Worm (Caenorhabditis elegans) whole organism, young adult: ENCODE data around the gene nex-1.

Source experiments
- B0035.1 ChIP-seq: sonication (generic microtip); optimal IDR thresholded peaks from 2 replicates; lab custom pipeline; 2016; ENCODE audit warnings: missing genetic modification characterization, mild to moderate bottlenecking, missing compliant biosample characterization, missing genotype, missing genetic modification reagents
- F10E7.11 ChIP-seq: sonication (generic microtip); optimal IDR thresholded peaks from 2 replicates; lab custom pipeline; 2017; ENCODE audit warnings: mild to moderate bottlenecking, missing genetic modification characterization, moderate library complexity, missing compliant biosample characterization
- F37B4.10 ChIP-seq: fragments of 200-800 bp; sonication (Bioruptor generic); IDR thresholded peaks from 2 replicates; pipeline ENCODE4 v1.3.6; 2022; ENCODE audit warnings: missing genetic modification characterization, missing compliant biosample characterization
- F49E8.2 ChIP-seq: sonication (generic microtip); optimal IDR thresholded peaks from 3 replicates; lab custom pipeline; 2017; ENCODE audit warnings: missing genetic modification characterization, mild to moderate bottlenecking, missing compliant biosample characterization, antibody characterized with exemption, moderate library complexity; ENCODE audit not compliant: insufficient read depth
- F55B11.4 ChIP-seq: sonication (generic microtip); optimal IDR thresholded peaks from 2 replicates; lab custom pipeline; 2016; ENCODE audit warnings: missing compliant biosample characterization, missing genetic modification characterization, borderline replicate concordance; ENCODE audit not compliant: insufficient read depth
- K11D2.4 ChIP-seq: fragments of 200-800 bp; sonication (Bioruptor generic); IDR thresholded peaks from 2 replicates; pipeline ENCODE4 v1.3.6; 2022; ENCODE audit warnings: missing genetic modification reagents, missing genetic modification characterization, missing compliant biosample characterization
- K12H6.12 ChIP-seq: fragments of 200-800 bp; sonication (Bioruptor generic); optimal IDR thresholded peaks from 2 replicates; lab custom pipeline; 2018; ENCODE audit warnings: mild to moderate bottlenecking, missing genetic modification characterization, missing compliant biosample characterization
- T26A5.8 ChIP-seq: sonication (generic microtip); optimal IDR thresholded peaks from 2 replicates; lab custom pipeline; 2016; ENCODE audit warnings: missing genetic modification characterization, missing compliant biosample characterization
- Y53F4B.3 ChIP-seq: fragments of 200-800 bp; sonication (Bioruptor generic); IDR thresholded peaks from 2 replicates; pipeline ENCODE4 v1.3.6; 2022; ENCODE audit warnings: missing genetic modification reagents, missing genetic modification characterization, missing compliant biosample characterization
- Y53G8AR.9 ChIP-seq: fragments of 200-800 bp; sonication (Bioruptor generic); conservative IDR thresholded peaks from 2 replicates; pipeline ENCODE4 v1.3.6; 2022; ENCODE audit warnings: missing genetic modification reagents, missing genetic modification characterization, missing compliant biosample characterization
- Y56A3A.18 ChIP-seq: fragments of 200-800 bp; sonication (Bioruptor generic); IDR thresholded peaks from 2 replicates; pipeline ENCODE4 v1.3.6; 2022; ENCODE audit warnings: missing genetic modification reagents, missing genetic modification characterization, missing compliant biosample characterization
- atf-7 ChIP-seq: sonication (generic microtip); optimal IDR thresholded peaks from 2 replicates; lab custom pipeline; 2017; ENCODE audit warnings: mild to moderate bottlenecking, missing genetic modification characterization, missing compliant biosample characterization
- athp-1 ChIP-seq: sonication (generic microtip); optimal IDR thresholded peaks from 2 replicates; lab custom pipeline; 2017; ENCODE audit warnings: mild to moderate bottlenecking, missing genetic modification characterization, missing compliant biosample characterization
- attf-5 ChIP-seq: fragments of 200-800 bp; sonication (Bioruptor generic); optimal IDR thresholded peaks from 2 replicates; lab custom pipeline; 2018; ENCODE audit warnings: mild to moderate bottlenecking, missing genetic modification characterization, missing compliant biosample characterization
- attf-6 ChIP-seq: fragments of 200-800 bp; sonication (Bioruptor generic); IDR thresholded peaks from 2 replicates; pipeline ENCODE4 v1.3.6; 2022; ENCODE audit warnings: missing genetic modification reagents, missing genetic modification characterization, missing compliant biosample characterization
- ceh-27 ChIP-seq: fragments of 200-800 bp; sonication (Bioruptor generic); optimal IDR thresholded peaks from 2 replicates; lab custom pipeline; 2018; ENCODE audit warnings: mild to moderate bottlenecking, missing genetic modification characterization, moderate library complexity, missing compliant biosample characterization
- ceh-40 ChIP-seq: fragments of 200-800 bp; sonication (Bioruptor generic); IDR thresholded peaks from 2 replicates; pipeline ENCODE4 v1.3.6; 2022; ENCODE audit warnings: missing genetic modification characterization, missing compliant biosample characterization
- ceh-91 ChIP-seq: fragments of 200-800 bp; sonication (Bioruptor generic); IDR thresholded peaks from 2 replicates; pipeline ENCODE4 v1.3.6; 2022; ENCODE audit warnings: missing genetic modification reagents, missing genetic modification characterization, missing compliant biosample characterization
- die-1 ChIP-seq: sonication (generic microtip); optimal IDR thresholded peaks from 2 replicates; lab custom pipeline; 2016; ENCODE audit warnings: missing genotype, mild to moderate bottlenecking, missing genetic modification characterization, missing compliant biosample characterization
- dox-1 ChIP-seq: fragments of 200-800 bp; sonication (Bioruptor generic); IDR thresholded peaks from 2 replicates; pipeline ENCODE4 v1.3.6; 2022; ENCODE audit warnings: missing genetic modification reagents, missing genetic modification characterization, missing compliant biosample characterization
- dpff-1 ChIP-seq: sonication (generic microtip); optimal IDR thresholded peaks from 2 replicates; lab custom pipeline; 2017; ENCODE audit warnings: mild to moderate bottlenecking, missing genetic modification characterization, missing compliant biosample characterization
- egl-18 ChIP-seq: fragments of 200-800 bp; sonication (Bioruptor generic); IDR thresholded peaks from 2 replicates; pipeline ENCODE4 v1.3.6; 2022; ENCODE audit warnings: missing genetic modification reagents, missing genetic modification characterization, missing compliant biosample characterization
- ets-4 ChIP-seq: fragments of 200-800 bp; sonication (Bioruptor generic); optimal IDR thresholded peaks from 2 replicates; lab custom pipeline; 2018; ENCODE audit warnings: mild to moderate bottlenecking, missing genetic modification characterization, missing compliant biosample characterization
- fkh-3 ChIP-seq: sonication (generic microtip); optimal IDR thresholded peaks from 2 replicates; lab custom pipeline; 2016; ENCODE audit warnings: mild to moderate bottlenecking, missing genetic modification characterization, missing compliant biosample characterization
- him-1 ChIP-seq: sonication (generic microtip); optimal IDR thresholded peaks from 2 replicates; lab custom pipeline; 2016; ENCODE audit warnings: missing genotype, missing genetic modification reagents, missing genetic modification characterization, missing compliant biosample characterization
- hlh-12 ChIP-seq: sonication (generic microtip); optimal IDR thresholded peaks from 2 replicates; lab custom pipeline; 2016; ENCODE audit warnings: missing genetic modification characterization, missing compliant biosample characterization
- let-526 ChIP-seq: fragments of 200-800 bp; sonication (Bioruptor generic); IDR thresholded peaks from 2 replicates; pipeline ENCODE4 v1.3.6; 2022; ENCODE audit warnings: missing genetic modification reagents, missing genetic modification characterization, missing compliant biosample characterization
- lin-35 ChIP-seq, 3 experiments: fragments of 150-350 bp in 2 of 3; sonication (generic microtip) in 1 of 3; optimal IDR thresholded peaks; 2 replicates each; lab custom pipeline; 2014 to 2018; ENCODE audit warnings: missing biosample characterization in 3 of 3, missing genetic modification characterization in 3 of 3, missing genetic modification reagents in 3 of 3
- lin-54 ChIP-seq: fragments of 200-800 bp; sonication (Bioruptor generic); optimal IDR thresholded peaks from 2 replicates; lab custom pipeline; 2018; ENCODE audit warnings: mild to moderate bottlenecking, missing genetic modification characterization, missing compliant biosample characterization
- mel-28 ChIP-seq: sonication (generic microtip); optimal IDR thresholded peaks from 2 replicates; lab custom pipeline; 2016; ENCODE audit warnings: borderline replicate concordance, mild to moderate bottlenecking, missing genetic modification characterization, missing compliant biosample characterization
- nfya-1 ChIP-seq: sonication (generic microtip); optimal IDR thresholded peaks from 2 replicates; lab custom pipeline; 2017; ENCODE audit warnings: antibody characterized with exemption, missing compliant biosample characterization, missing genetic modification characterization, borderline replicate concordance; ENCODE audit not compliant: insufficient read depth
- nhr-80 ChIP-seq: sonication (generic microtip); optimal IDR thresholded peaks from 2 replicates; lab custom pipeline; 2016; ENCODE audit warnings: missing genetic modification characterization, missing compliant biosample characterization
- pha-4 ChIP-seq: fragments of 150-350 bp; sonication (generic microtip); optimal IDR thresholded peaks from 2 replicates; lab custom pipeline; 2014; ENCODE audit warnings: missing biosample characterization, missing genetic modification reagents, missing genetic modification characterization
- snpc-1.3 ChIP-seq: sonication (generic microtip); optimal IDR thresholded peaks from 2 replicates; lab custom pipeline; 2017; ENCODE audit warnings: missing genetic modification characterization, mild to moderate bottlenecking, missing compliant biosample characterization, antibody characterized with exemption, moderate library complexity, missing genotype, missing genetic modification reagents; ENCODE audit not compliant: insufficient read depth
- snpc-4 ChIP-seq, 5 experiments: fragments of 150-350 bp in 1 of 5; sonication (generic microtip) in 4 of 5; optimal IDR thresholded peaks; 2 replicates each; lab custom pipeline; 2014 to 2018; ENCODE audit warnings: missing genetic modification characterization in 5 of 5, missing biosample characterization in 3 of 5, antibody characterized with exemption in 2 of 5, mild to moderate bottlenecking in 2 of 5, missing compliant biosample characterization in 2 of 5, missing genotype in 2 of 5, moderate library complexity in 2 of 5, missing genetic modification reagents in 1 of 5
- tbp1 ChIP-seq: fragments of 200-800 bp; sonication (Bioruptor generic); optimal IDR thresholded peaks from 2 replicates; lab custom pipeline; 2018; ENCODE audit warnings: mild to moderate bottlenecking, missing genetic modification characterization, missing compliant biosample characterization
- tlf-1 ChIP-seq: fragments of 200-800 bp; sonication (Bioruptor generic); optimal IDR thresholded peaks from 2 replicates; lab custom pipeline; 2018; ENCODE audit warnings: mild to moderate bottlenecking, missing genetic modification characterization, missing compliant biosample characterization
- unc-130 ChIP-seq: sonication (generic microtip); optimal IDR thresholded peaks from 2 replicates; lab custom pipeline; 2016; ENCODE audit warnings: missing genetic modification reagents, missing genetic modification characterization, missing compliant biosample characterization
- unc-62 ChIP-seq: fragments of 150-350 bp; optimal IDR thresholded peaks from 2 replicates; lab custom pipeline; 2014; ENCODE audit warnings: missing biosample characterization, missing genetic modification reagents, missing genetic modification characterization
- zfh-2 ChIP-seq: fragments of 200-800 bp; sonication (Bioruptor generic); conservative IDR thresholded peaks from 2 replicates; pipeline ENCODE4 v1.3.6; 2022; ENCODE audit warnings: missing genetic modification reagents, missing genetic modification characterization, missing compliant biosample characterization
- ztf-25 ChIP-seq: fragments of 200-800 bp; sonication (Bioruptor generic); IDR thresholded peaks from 2 replicates; pipeline ENCODE4 v1.3.6; 2022; ENCODE audit warnings: missing genetic modification reagents, missing genetic modification characterization, missing compliant biosample characterization

nex-1 gene

DNA sequence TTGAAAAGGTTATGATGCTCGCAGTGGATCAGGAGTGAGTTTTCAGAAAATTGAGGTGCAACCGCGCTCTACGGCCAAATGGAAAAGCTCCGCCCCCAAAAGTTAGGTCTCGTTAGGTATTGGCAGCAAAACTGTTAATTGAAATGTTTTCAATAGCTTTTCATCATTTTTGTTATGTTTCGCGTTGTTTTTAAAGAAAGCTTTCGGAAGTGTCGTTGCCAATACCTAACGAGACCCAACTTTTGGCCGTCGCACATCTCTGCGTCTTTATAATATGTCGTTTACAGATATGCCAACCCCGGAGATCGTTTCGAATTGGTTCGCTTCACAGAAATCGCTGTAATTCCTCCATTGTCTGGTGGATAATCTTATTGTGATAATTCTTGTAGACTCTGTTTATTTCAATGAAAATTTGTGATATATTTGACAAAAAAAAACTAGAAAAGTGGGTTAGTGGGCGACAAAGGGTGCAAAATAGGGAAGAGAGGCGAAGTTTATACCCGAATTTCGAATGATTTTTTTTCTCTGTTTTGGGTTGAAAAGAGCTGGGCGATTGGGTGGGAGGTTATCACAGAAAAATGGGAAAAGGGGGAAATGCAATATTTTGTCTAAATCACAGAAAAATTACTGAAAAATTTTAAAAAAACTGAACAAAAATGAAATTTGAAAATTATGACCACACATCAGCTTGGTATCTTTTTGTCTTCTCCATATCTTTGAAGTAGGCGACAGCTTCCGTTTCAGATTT is 28.9 kb upstream of the nex-1 start (continued):
- TF ChIP-seq mel-28, result no peak
- no peak for TF ChIP-seq nfya-1
- TF ChIP-seq F37B4.10 (GFP tag; lab: Robert Waterston, UW), result no peak
- TF ChIP-seq T26A5.8 (tag; lab: Kevin White, UChicago), result no peak
- TF ChIP-seq ets-4, result no peak
- peak; percentile 69 for TF ChIP-seq tlf-1
- no peak for TF ChIP-seq F55B11.4 (tag; lab: Kevin White, UChicago)
- peak; percentile 40 for TF ChIP-seq attf-5 (GFP tag; lab: Kevin White, UChicago)
- no peak for TF ChIP-seq zfh-2 (GFP tag; lab: Robert Waterston, UW)
- peak; percentile 56; the same call in 1 of the 2 replicates for TF ChIP-seq Y56A3A.18 (GFP tag; lab: Robert Waterston, UW)
- TF ChIP-seq die-1 (tag; lab: Kevin White, UChicago), result no peak
- TF ChIP-seq unc-130 (GFP tag; lab: Kevin White, UChicago), result no peak
- TF ChIP-seq athp-1 (tag; lab: Kevin White, UChicago), result peak; percentile 58
- no peak for TF ChIP-seq ztf-25 (GFP tag; lab: Robert Waterston, UW)
- TF ChIP-seq dox-1 (GFP tag; lab: Robert Waterston, UW), result peak; percentile 27; the same call in 1 of the 2 replicates
- peak; percentile 25 for TF ChIP-seq ceh-27 (GFP tag; lab: Kevin White, UChicago)
- TF ChIP-seq Y53F4B.3 (GFP tag; lab: Robert Waterston, UW), result no peak
- peak; percentile 99 for TF ChIP-seq him-1 (tag; lab: Kevin White, UChicago)
- no peak for TF ChIP-seq K11D2.4
- no peak for TF ChIP-seq F10E7.11 (tag; lab: Kevin White, UChicago)
- no peak for TF ChIP-seq ceh-91
- TF ChIP-seq, all 124 proteins: peak for 34

DNA sequence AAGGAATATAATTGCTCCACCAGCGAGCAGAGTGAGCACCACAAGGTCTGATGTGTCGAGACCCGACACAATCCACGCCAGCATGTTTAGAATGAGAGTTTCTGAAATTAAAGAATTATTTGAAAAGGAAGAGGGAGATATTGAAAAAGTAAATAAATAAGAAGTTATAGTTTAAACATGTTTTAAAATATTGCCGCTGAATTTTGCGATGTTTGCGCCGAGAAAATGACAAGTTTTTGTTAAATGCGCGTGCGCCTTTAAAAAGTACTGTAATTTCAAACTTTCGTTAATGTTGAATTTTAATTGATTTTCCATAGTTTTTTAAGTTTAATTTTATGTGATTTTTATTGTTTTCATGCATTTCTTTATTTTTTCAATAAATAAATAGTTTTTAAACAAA is 25.8 kb upstream of the nex-1 start, which contains the start of gene emb-8:
Gene emb-8 (minus strand): TSS at position 101 of the 400 bp plus-strand sequence.
- TF ChIP-seq let-526 (GFP tag; lab: Robert Waterston, UW), result no peak
- no peak for TF ChIP-seq dpff-1 (tag; lab: Kevin White, UChicago)
- no peak for TF ChIP-seq snpc-1.3 (tag; lab: Kevin White, UChicago)
- 0 out of 2 replicates have a peak, but pooled peaks have one; percentile 31 for TF ChIP-seq egl-18 (GFP tag; lab: Robert Waterston, UW)
- no peak for TF ChIP-seq K12H6.12 (tag; lab: Kevin White, UChicago)
- TF ChIP-seq unc-130 (GFP tag; lab: Kevin White, UChicago), result no peak
- peak; percentile 32; the same call in 1 of the 2 replicates for TF ChIP-seq attf-6

DNA sequence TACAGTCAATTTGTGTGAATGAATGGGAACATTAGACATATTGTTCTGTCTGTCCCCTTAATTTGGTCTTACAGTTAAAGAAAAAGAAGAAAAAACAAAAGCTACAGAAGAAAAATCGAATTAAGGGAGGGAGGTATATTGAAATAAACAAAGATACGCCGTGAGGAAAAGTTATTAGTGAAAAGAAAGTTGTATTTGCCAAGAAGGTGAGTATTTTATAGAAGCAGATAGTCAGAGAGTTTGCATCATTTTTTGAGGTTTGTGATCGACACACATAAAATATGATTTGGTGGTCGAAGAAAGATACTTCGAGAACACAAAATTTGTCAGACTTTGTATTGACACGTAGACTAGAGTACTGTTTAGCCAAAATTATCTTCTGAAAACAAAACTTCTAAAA is 25.1 kb upstream of the nex-1 start:
- TF ChIP-seq fkh-3 (tag; lab: Kevin White, UChicago), result no peak
- peak; percentile 29 for TF ChIP-seq nhr-80 (tag; lab: Kevin White, UChicago)
- peak; percentile 1 for TF ChIP-seq lin-54
- peak; percentile 22 for TF ChIP-seq pha-4 (tag; lab: Kevin White, UChicago)
- no peak for TF ChIP-seq dox-1 (GFP tag; lab: Robert Waterston, UW)

DNA sequence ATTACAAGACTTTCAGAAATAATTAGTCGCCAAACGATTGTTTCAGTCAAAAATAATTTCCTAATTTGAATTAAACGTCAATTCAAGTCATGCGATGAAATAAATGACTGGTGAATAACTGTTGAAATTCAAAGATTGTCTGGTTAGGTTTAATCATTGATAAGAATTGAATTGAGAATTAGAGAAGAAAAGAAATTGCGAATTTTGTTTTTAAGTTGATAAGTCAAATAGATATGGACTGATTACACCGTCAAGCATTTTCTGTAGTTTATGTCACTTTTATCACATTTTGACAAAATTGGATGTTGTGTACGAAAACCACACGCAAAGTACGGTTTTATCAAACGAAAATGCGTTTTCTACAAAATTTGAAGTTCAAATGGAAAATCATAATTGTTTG is 24.2 kb upstream of the nex-1 start:
- TF ChIP-seq Y53G8AR.9, result no peak
- no peak for TF ChIP-seq Y56A3A.18 (GFP tag; lab: Robert Waterston, UW)
- no peak for TF ChIP-seq B0035.1 (tag; lab: Kevin White, UChicago)
- TF ChIP-seq F49E8.2 (tag; lab: Kevin White, UChicago), result no peak
- TF ChIP-seq unc-62 (GFP tag; lab: Kevin White, UChicago), result peak; percentile 82
- peak; percentile 35 for TF ChIP-seq atf-7 (tag; lab: Kevin White, UChicago)
- TF ChIP-seq lin-35 (GFP tag; optimal IDR thresholded peaks at IDR 0.05; lab: Kevin White, UChicago), result no peak
- TF ChIP-seq hlh-12 (tag; lab: Kevin White, UChicago), result no peak
- TF ChIP-seq attf-5 (GFP tag; lab: Kevin White, UChicago), result peak; percentile 46
- no peak for TF ChIP-seq ceh-40
- TF ChIP-seq tbp1 (GFP tag; lab: Kevin White, UChicago), result peak; percentile 11
- peak; percentile 90 for TF ChIP-seq nhr-80 (tag; lab: Kevin White, UChicago)
- TF ChIP-seq snpc-4 (GFP tag; optimal IDR thresholded peaks at IDR 0.05; lab: Kevin White, UChicago), result no peak
- peak in 1 of 4 experiments; percentile 17 for TF ChIP-seq snpc-4 (tag; optimal IDR thresholded peaks at IDR 0.05; lab: Kevin White, UChicago)
